Fruit fly (Drosophila melanogaster): ENCODE data around the gene CG6592.

DNA sequence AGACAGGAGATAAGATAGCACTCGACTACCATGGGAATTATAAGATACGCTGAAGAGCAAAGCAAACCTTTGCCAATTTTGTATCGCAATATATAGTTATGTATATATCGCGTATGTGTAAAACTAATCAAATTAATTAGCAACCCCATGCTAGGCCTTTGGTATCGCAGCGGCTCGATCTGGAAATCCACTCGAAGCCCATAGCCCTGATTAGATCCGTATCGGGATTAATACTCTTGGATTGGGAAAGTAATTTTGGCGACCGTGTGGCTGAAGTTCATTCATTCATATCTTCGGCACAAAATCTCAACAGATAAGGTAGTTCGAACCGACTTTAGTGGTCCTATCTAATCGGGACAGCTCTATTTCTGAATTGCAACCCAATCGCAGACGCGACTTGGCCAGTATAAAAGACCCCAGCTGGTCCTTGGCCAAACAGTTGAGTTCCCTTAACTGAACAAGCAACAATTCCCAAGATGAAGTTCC is 20.7 kb upstream of the CG6592 start, which contains the start of gene Jon65Aiv:
- TF ChIP-seq Blimp-1 (GFP tag; optimal IDR thresholded peaks at IDR 0.05) = no peak
- no peak for TF ChIP-seq CG6163 (GFP tag; IDR thresholded peaks at IDR 0.05)

Measured in whole organism, prepupa.